Fruit fly (Drosophila melanogaster) whole organism, embryonic: ENCODE data around the gene CG15209.
A peak's percentile ranks its signal among the peaks of the same experiment; 100 is the strongest.

ENCODE experiments used
- Ada2b ChIP-seq: fragments of 200-800 bp; sonication (Bioruptor generic); IDR thresholded peaks from 2 replicates; pipeline ENCODE4 v1.3.6; 2022; ENCODE audit warnings: missing biosample characterization, missing genetic modification characterization
- B-H1 ChIP-seq: fragments of 200-800 bp; sonication (Bioruptor generic); IDR thresholded peaks from 3 replicates; pipeline ENCODE4 v1.3.6; 2022; ENCODE audit warnings: missing biosample characterization, missing genetic modification characterization
- Bdp1 ChIP-seq: fragments of 200-800 bp; sonication (Bioruptor generic); optimal IDR thresholded peaks from 3 replicates; lab custom pipeline; 2016; ENCODE audit warnings: missing biosample characterization, missing genetic modification characterization
- CG11398 ChIP-seq: fragments of 200-800 bp; sonication (Bioruptor generic); optimal IDR thresholded peaks from 2 replicates; lab custom pipeline; 2016; ENCODE audit warnings: missing biosample characterization, missing genetic modification characterization
- CG12391 ChIP-seq: fragments of 200-800 bp; sonication (Bioruptor generic); optimal IDR thresholded peaks from 3 replicates; lab custom pipeline; 2018; ENCODE audit warnings: missing biosample characterization, mild to moderate bottlenecking, missing genetic modification characterization, moderate library complexity
- CG14441 ChIP-seq: fragments of 200-800 bp; sonication (Bioruptor generic); IDR thresholded peaks from 2 replicates; pipeline ENCODE4 v1.3.6; 2022; ENCODE audit warnings: missing biosample characterization, missing genetic modification characterization
- CG14710 ChIP-seq: fragments of 200-800 bp; sonication (Bioruptor generic); optimal IDR thresholded peaks from 3 replicates; lab custom pipeline; 2019; ENCODE audit warnings: missing biosample characterization, mild to moderate bottlenecking, missing genetic modification characterization, moderate library complexity
- CG15073 ChIP-seq: fragments of 200-800 bp; sonication (Bioruptor generic); optimal IDR thresholded peaks from 2 replicates; lab custom pipeline; 2016; ENCODE audit warnings: missing biosample characterization, missing genetic modification characterization
- CG17912 ChIP-seq: fragments of 200-800 bp; sonication (Bioruptor generic); optimal IDR thresholded peaks from 2 replicates; lab custom pipeline; 2018; ENCODE audit warnings: missing biosample characterization, mild to moderate bottlenecking, missing genetic modification characterization
- CG1832 ChIP-seq: fragments of 200-800 bp; sonication (Bioruptor generic); optimal IDR thresholded peaks from 2 replicates; lab custom pipeline; 2017; ENCODE audit warnings: missing biosample characterization, mild to moderate bottlenecking, missing genetic modification characterization, inconsistent platforms
- CG2116 ChIP-seq: fragments of 200-800 bp; sonication (Bioruptor generic); optimal IDR thresholded peaks from 3 replicates; lab custom pipeline; 2018; ENCODE audit warnings: missing biosample characterization, mild to moderate bottlenecking, missing genetic modification characterization
- CG2120 ChIP-seq: fragments of 200-800 bp; sonication (Bioruptor generic); optimal IDR thresholded peaks from 3 replicates; lab custom pipeline; 2016; ENCODE audit warnings: missing biosample characterization, missing genetic modification characterization
- CG30020 ChIP-seq: fragments of 200-800 bp; optimal IDR thresholded peaks from 2 replicates; lab custom pipeline; 2019; ENCODE audit warnings: missing biosample characterization, mild to moderate bottlenecking, missing genetic modification characterization, moderate library complexity
- CG3407 ChIP-seq: fragments of 200-800 bp; sonication (Bioruptor generic); optimal IDR thresholded peaks from 2 replicates; lab custom pipeline; 2018; ENCODE audit warnings: missing biosample characterization, mild to moderate bottlenecking, missing genetic modification characterization
- CG34422 ChIP-seq: fragments of 200-800 bp; sonication (Bioruptor generic); IDR thresholded peaks from 3 replicates; pipeline ENCODE4 v1.3.6; 2022; ENCODE audit warnings: missing biosample characterization, missing genetic modification characterization
- CG43689 ChIP-seq: fragments of 200-800 bp; sonication (Bioruptor generic); IDR thresholded peaks from 2 replicates; pipeline ENCODE4 v1.3.6; 2022; ENCODE audit warnings: missing biosample characterization, missing genetic modification characterization
- CG4730 ChIP-seq: fragments of 200-800 bp; sonication (Bioruptor generic); IDR thresholded peaks from 2 replicates; pipeline ENCODE4 v1.3.6; 2022; ENCODE audit warnings: missing biosample characterization, missing genetic modification characterization
- CG5953 ChIP-seq: fragments of 200-800 bp; sonication (Bioruptor generic); IDR thresholded peaks from 2 replicates; pipeline ENCODE4 v1.3.6; 2022; ENCODE audit warnings: missing biosample characterization, missing genetic modification characterization
- CG6254 ChIP-seq: fragments of 200-800 bp; sonication (Bioruptor generic); optimal IDR thresholded peaks from 3 replicates; lab custom pipeline; 2017; ENCODE audit warnings: mild to moderate bottlenecking, missing biosample characterization, missing genetic modification reagents, missing genetic modification characterization
- CHES-1-like ChIP-seq: fragments of 200-800 bp; sonication (Bioruptor generic); optimal IDR thresholded peaks from 2 replicates; lab custom pipeline; 2016; ENCODE audit warnings: missing biosample characterization, missing genetic modification characterization
- Dip3 ChIP-seq: fragments of 200-800 bp; sonication (Bioruptor generic); optimal IDR thresholded peaks from 3 replicates; lab custom pipeline; 2016; ENCODE audit warnings: missing biosample characterization, missing genetic modification characterization
- Doc3 ChIP-seq: fragments of 200-800 bp; sonication (Bioruptor generic); IDR thresholded peaks from 3 replicates; pipeline ENCODE4 v1.3.6; 2022; ENCODE audit warnings: missing biosample characterization, missing genetic modification characterization; ENCODE audit not compliant: partially characterized antibody
- Dp ChIP-seq: fragments of 200-800 bp; sonication (Bioruptor generic); optimal IDR thresholded peaks from 2 replicates; lab custom pipeline; 2018; ENCODE audit warnings: missing biosample characterization, mild to moderate bottlenecking, missing genetic modification characterization, moderate library complexity
- E2f2 ChIP-seq: fragments of 200-800 bp; sonication (Bioruptor generic); IDR thresholded peaks from 2 replicates; pipeline ENCODE4 v1.3.6; 2022; ENCODE audit warnings: missing biosample characterization, missing genetic modification characterization
- Elba2 ChIP-seq: fragments of 200-800 bp; sonication (Bioruptor generic); optimal IDR thresholded peaks from 3 replicates; lab custom pipeline; 2016; ENCODE audit warnings: missing biosample characterization, missing genetic modification characterization
- Fer1 ChIP-seq: fragments of 200-800 bp; sonication (Bioruptor generic); optimal IDR thresholded peaks from 2 replicates; lab custom pipeline; 2017; ENCODE audit warnings: missing biosample characterization, mild to moderate bottlenecking, missing genetic modification characterization
- H15 ChIP-seq: fragments of 200-800 bp; sonication (Bioruptor generic); IDR thresholded peaks from 3 replicates; pipeline ENCODE4 v1.3.6; 2022; ENCODE audit warnings: missing biosample characterization, missing genetic modification characterization
- HmgZ ChIP-seq: fragments of 200-800 bp; sonication (Bioruptor generic); optimal IDR thresholded peaks from 2 replicates; lab custom pipeline; 2018; ENCODE audit warnings: missing biosample characterization, mild to moderate bottlenecking, missing genetic modification characterization
- Oaz ChIP-seq: fragments of 200-800 bp; sonication (Bioruptor generic); IDR thresholded peaks from 2 replicates; pipeline ENCODE4 v1.3.6; 2022; ENCODE audit warnings: missing biosample characterization, missing genetic modification characterization
- ci ChIP-seq: fragments of 200-800 bp; sonication (Bioruptor generic); IDR thresholded peaks from 3 replicates; pipeline ENCODE4 v1.3.6; 2022; ENCODE audit warnings: missing biosample characterization, missing genetic modification characterization
- grau ChIP-seq: fragments of 200-800 bp; optimal IDR thresholded peaks from 3 replicates; lab custom pipeline; 2019; ENCODE audit warnings: missing biosample characterization, mild to moderate bottlenecking, missing genetic modification characterization, moderate library complexity
- h ChIP-seq: fragments of >200 bp; optimal IDR thresholded peaks from 2 replicates; lab custom pipeline; 2017
- hb ChIP-seq: fragments of 200-800 bp; sonication (Bioruptor generic); IDR thresholded peaks from 3 replicates; pipeline ENCODE4 v1.3.6; 2022; ENCODE audit warnings: missing biosample characterization, missing genetic modification characterization; ENCODE audit not compliant: partially characterized antibody
- jumu ChIP-seq: fragments of 200-800 bp; sonication (Bioruptor generic); optimal IDR thresholded peaks from 3 replicates; lab custom pipeline; 2016; ENCODE audit warnings: missing biosample characterization, missing genetic modification characterization
- ken ChIP-seq: fragments of 200-800 bp; sonication (Bioruptor generic); IDR thresholded peaks from 3 replicates; pipeline ENCODE4 v1.3.6; 2022; ENCODE audit warnings: missing biosample characterization, missing genetic modification characterization
- kni ChIP-seq: fragments of 200-800 bp; sonication (Bioruptor generic); optimal IDR thresholded peaks from 3 replicates; lab custom pipeline; 2017; ENCODE audit warnings: mild to moderate bottlenecking, missing biosample characterization, missing genetic modification reagents, missing genetic modification characterization
- knrl ChIP-seq: fragments of 200-800 bp; sonication (Bioruptor generic); IDR thresholded peaks from 3 replicates; pipeline ENCODE4 v1.3.6; 2022; ENCODE audit warnings: missing biosample characterization, missing genetic modification characterization; ENCODE audit not compliant: partially characterized antibody
- lilli ChIP-seq: fragments of 200-800 bp; sonication (Bioruptor generic); optimal IDR thresholded peaks from 3 replicates; lab custom pipeline; 2016; ENCODE audit warnings: missing biosample characterization, missing genetic modification characterization
- lmd ChIP-seq: fragments of 200-800 bp; sonication (Bioruptor generic); IDR thresholded peaks from 2 replicates; pipeline ENCODE4 v1.3.6; 2022; ENCODE audit warnings: missing biosample characterization, missing genetic modification characterization
- nmo ChIP-seq: fragments of 200-800 bp; sonication (Bioruptor generic); optimal IDR thresholded peaks from 2 replicates; lab custom pipeline; 2018; ENCODE audit warnings: missing biosample characterization, mild to moderate bottlenecking, missing genetic modification characterization, moderate library complexity
- nom ChIP-seq: fragments of 200-800 bp; sonication (Bioruptor generic); optimal IDR thresholded peaks from 2 replicates; lab custom pipeline; 2017; ENCODE audit warnings: missing biosample characterization, missing genetic modification characterization, mild to moderate bottlenecking, moderate library complexity, missing genetic modification reagents
- phol ChIP-seq: fragments of 200-800 bp; sonication (Bioruptor generic); optimal IDR thresholded peaks from 3 replicates; lab custom pipeline; 2018; ENCODE audit warnings: missing biosample characterization, mild to moderate bottlenecking, missing genetic modification characterization, moderate library complexity
- sd ChIP-seq: fragments of 200-800 bp; sonication (Bioruptor generic); optimal IDR thresholded peaks from 3 replicates; lab custom pipeline; 2018; ENCODE audit warnings: missing biosample characterization, mild to moderate bottlenecking, missing genetic modification characterization, moderate library complexity
- sug ChIP-seq: fragments of 200-800 bp; optimal IDR thresholded peaks from 2 replicates; lab custom pipeline; 2019; ENCODE audit warnings: missing biosample characterization, mild to moderate bottlenecking, missing genetic modification characterization, moderate library complexity
- tin ChIP-seq: fragments of 200-800 bp; sonication (Bioruptor generic); optimal IDR thresholded peaks from 3 replicates; lab custom pipeline; 2016; ENCODE audit warnings: missing biosample characterization, missing genetic modification characterization
- tio ChIP-seq: fragments of 200-800 bp; sonication (Bioruptor generic); optimal IDR thresholded peaks from 2 replicates; lab custom pipeline; 2017; ENCODE audit warnings: missing biosample characterization, missing genetic modification characterization, inconsistent platforms
- trem ChIP-seq: fragments of 200-800 bp; optimal IDR thresholded peaks from 3 replicates; lab custom pipeline; 2019; ENCODE audit warnings: missing biosample characterization, mild to moderate bottlenecking, missing genetic modification characterization, moderate library complexity
- usp ChIP-seq: fragments of >200 bp; optimal IDR thresholded peaks from 2 replicates; lab custom pipeline; 2017; ENCODE audit warnings: missing biosample characterization, missing genetic modification characterization
- zen2 ChIP-seq: fragments of 200-800 bp; sonication (Bioruptor generic); IDR thresholded peaks from 3 replicates; pipeline ENCODE4 v1.3.6; 2022; ENCODE audit warnings: missing biosample characterization, missing genetic modification characterization; ENCODE audit not compliant: partially characterized antibody
- zfh1 ChIP-seq: fragments of 200-800 bp; sonication (Bioruptor generic); IDR thresholded peaks from 3 replicates; pipeline ENCODE4 v1.3.6; 2022; ENCODE audit warnings: missing biosample characterization, missing genetic modification characterization

CG15209 gene

DNA sequence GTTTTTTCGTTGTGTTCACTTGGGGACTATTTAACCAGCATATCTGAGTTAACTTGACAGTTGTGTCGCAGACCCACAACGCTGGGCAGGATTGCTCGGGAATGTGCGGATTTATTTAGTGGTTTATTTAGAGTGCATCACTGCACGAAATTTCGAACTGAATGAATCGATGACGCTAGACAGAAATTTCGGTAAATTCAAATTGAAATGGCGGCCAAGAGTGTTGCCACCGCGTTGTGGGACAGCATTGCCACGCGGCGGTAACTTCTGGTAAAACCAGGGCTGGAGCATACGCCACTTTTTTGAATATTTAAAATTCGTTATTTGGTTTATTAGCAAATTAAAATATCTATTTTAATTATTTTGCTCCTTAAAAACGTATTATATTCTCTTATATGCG lies 12.7 kb downstream of the CG15209 start, which contains the start of gene feo (continued):
- TF ChIP-seq CG2120, result peak; percentile 29
- TF ChIP-seq Fer1 (GFP tag; lab: Kevin White, UChicago), result peak; percentile 7
- peak; percentile 70 for TF ChIP-seq CG14710 (tag; lab: Kevin White, UChicago)
- TF ChIP-seq CG34422, result no peak
- TF ChIP-seq B-H1 (GFP tag; lab: Robert Waterston, UW), result no peak
- TF ChIP-seq lilli (GFP tag; lab: Kevin White, UChicago), result peak; percentile 5
- peak; percentile 96 for TF ChIP-seq E2f2 (GFP tag; lab: Robert Waterston, UW)
- peak; percentile 67 for TF ChIP-seq CG2116 (GFP tag; lab: Kevin White, UChicago)
- peak; percentile 9 for TF ChIP-seq Elba2
- peak; percentile 92 for TF ChIP-seq Dp (GFP tag; lab: Kevin White, UChicago)
- peak; percentile 22 for TF ChIP-seq CG12391 (tag; lab: Kevin White, UChicago)
- peak; percentile 4 for TF ChIP-seq sug (tag; lab: Kevin White, UChicago)
- peak; percentile 11 for TF ChIP-seq nmo (GFP tag; lab: Kevin White, UChicago)
- TF ChIP-seq, all 482 proteins: peak for 50

DNA sequence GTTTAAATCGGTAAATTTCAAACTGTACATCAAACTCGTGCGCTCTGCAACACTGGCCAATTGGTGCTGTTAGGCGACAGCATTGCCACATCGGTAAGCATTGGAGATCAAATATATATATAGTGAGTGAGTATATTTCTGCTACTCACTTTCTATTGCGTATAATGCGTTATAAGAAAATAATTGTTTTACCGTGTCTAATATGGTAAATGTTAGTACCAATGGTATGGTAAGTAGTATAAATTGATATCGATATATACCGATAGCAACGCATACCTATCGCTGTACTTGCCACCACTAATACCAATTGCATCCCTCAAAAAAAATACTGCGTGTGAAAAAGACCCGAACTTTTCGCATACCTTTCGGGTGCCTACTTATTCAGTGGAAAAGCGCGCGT lies 15.4 kb downstream of the CG15209 start, which contains the start of the genes sofe and CG2186:
TSS of gene sofe (minus strand) at position 38 of the 400 bp plus-strand sequence.
TSS of gene CG2186 (plus strand) at position 280 of the 400 bp plus-strand sequence.
- peak; percentile 45; the same call in 1 of the 3 replicates for TF ChIP-seq zfh1 (GFP tag; lab: Robert Waterston, UW)
- TF ChIP-seq sug (tag; lab: Kevin White, UChicago), result no peak
- peak; percentile 77 for TF ChIP-seq phol (tag; lab: Kevin White, UChicago)
- no peak for TF ChIP-seq CG43689 (GFP tag; lab: Robert Waterston, UW)
- TF ChIP-seq CG6254 (GFP tag; lab: Kevin White, UChicago), result no peak
- no peak for TF ChIP-seq CG3407 (GFP tag; lab: Kevin White, UChicago)
- peak; percentile 45 for TF ChIP-seq CG30020 (tag; lab: Kevin White, UChicago)
- peak; percentile 58 for TF ChIP-seq grau (tag; lab: Kevin White, UChicago)
- peak; percentile 71 for TF ChIP-seq tin
- TF ChIP-seq CG4730 (GFP tag; lab: Robert Waterston, UW), result no peak
- peak; percentile 61 for TF ChIP-seq HmgZ (tag; lab: Kevin White, UChicago)
- TF ChIP-seq knrl (GFP tag; lab: Robert Waterston, UW), result peak; percentile 90
- TF ChIP-seq H15 (GFP tag; lab: Robert Waterston, UW), result no peak
- TF ChIP-seq hb (GFP tag; lab: Robert Waterston, UW), result peak; percentile 76
- TF ChIP-seq ci (GFP tag; lab: Robert Waterston, UW), result peak; percentile 60; the same call in 2 of the 3 replicates
- TF ChIP-seq jumu (GFP tag; lab: Kevin White, UChicago), result peak; percentile 64
- no peak for TF ChIP-seq CG15073
- TF ChIP-seq trem (tag; lab: Kevin White, UChicago), result peak; percentile 81
- TF ChIP-seq nom, result no peak
- TF ChIP-seq Oaz (GFP tag; lab: Robert Waterston, UW), result no peak
- peak; percentile 28 for TF ChIP-seq CHES-1-like (GFP tag; lab: Kevin White, UChicago)
- peak; percentile 39; the same call in 1 of the 2 replicates for TF ChIP-seq lmd (GFP tag; lab: Robert Waterston, UW)
- TF ChIP-seq tio, result no peak
- TF ChIP-seq zen2 (GFP tag; lab: Robert Waterston, UW), result peak; percentile 81; the same call in 1 of the 3 replicates
- TF ChIP-seq CG1832 (GFP tag; lab: Kevin White, UChicago), result no peak
- no peak for TF ChIP-seq usp (GFP tag; lab: Kevin White, UChicago)
- TF ChIP-seq Doc3 (GFP tag; lab: Robert Waterston, UW), result peak; percentile 87
- peak; percentile 93 for TF ChIP-seq CG2116 (GFP tag; lab: Kevin White, UChicago)
- peak; percentile 2 for TF ChIP-seq kni (GFP tag; lab: Kevin White, UChicago)
- no peak for TF ChIP-seq B-H1 (GFP tag; lab: Robert Waterston, UW)
- TF ChIP-seq CG14441 (GFP tag; lab: Robert Waterston, UW), result no peak
- TF ChIP-seq h, result no peak
- TF ChIP-seq Ada2b (GFP tag; lab: Robert Waterston, UW), result no peak
- TF ChIP-seq CG5953 (GFP tag; lab: Robert Waterston, UW), result no peak
- peak; percentile 5 for TF ChIP-seq CG11398 (GFP tag; lab: Kevin White, UChicago)
- TF ChIP-seq CG17912, result peak; percentile 25
- no peak for TF ChIP-seq sd (tag; lab: Kevin White, UChicago)
- TF ChIP-seq ken (GFP tag; lab: Robert Waterston, UW), result peak; percentile 48; the same call in 1 of the 3 replicates
- peak; percentile 44 for TF ChIP-seq Dip3
- TF ChIP-seq Bdp1 (GFP tag; lab: Kevin White, UChicago), result peak; percentile 29
